Fruit fly (Drosophila melanogaster) whole organism, embryonic: Measurements from ENCODE around the gene CG7231.

Experiments
- Asciz ChIP-seq: fragments of 200-800 bp; sonication (Bioruptor generic); optimal IDR thresholded peaks from 2 replicates; lab custom pipeline; 2017; ENCODE audit warnings: missing biosample characterization, mild to moderate bottlenecking, missing genetic modification characterization, missing genetic modification reagents
- Atf6 ChIP-seq: fragments of 200-800 bp; sonication (Bioruptor generic); IDR thresholded peaks from 2 replicates; pipeline ENCODE4 v1.3.6; 2022; ENCODE audit warnings: missing biosample characterization, missing genetic modification characterization
- Awh ChIP-seq: fragments of 200-800 bp; sonication (Bioruptor generic); IDR thresholded peaks from 2 replicates; pipeline ENCODE4, ENCODE4 v1.3.6; 2022; ENCODE audit warnings: missing biosample characterization, missing genetic modification characterization
- BtbVII ChIP-seq: fragments of 200-800 bp; sonication (Bioruptor generic); optimal IDR thresholded peaks from 3 replicates; lab custom pipeline; 2017; ENCODE audit warnings: missing biosample characterization, mild to moderate bottlenecking, missing genetic modification characterization
- CG10543 ChIP-seq: fragments of 200-800 bp; sonication (Bioruptor generic); optimal IDR thresholded peaks from 3 replicates; lab custom pipeline; 2017; ENCODE audit warnings: missing biosample characterization, mild to moderate bottlenecking, missing genetic modification characterization, moderate library complexity
- CG11085 ChIP-seq: fragments of 200-800 bp; sonication (Bioruptor generic); IDR thresholded peaks from 2 replicates; pipeline ENCODE4 v1.3.6; 2022; ENCODE audit warnings: missing biosample characterization, missing genetic modification characterization
- CG11695 ChIP-seq: fragments of 200-800 bp; sonication (Bioruptor generic); IDR thresholded peaks from 3 replicates; pipeline ENCODE4 v1.3.6; 2022; ENCODE audit warnings: missing biosample characterization, missing genetic modification characterization
- CG14441 ChIP-seq: fragments of 200-800 bp; sonication (Bioruptor generic); IDR thresholded peaks from 2 replicates; pipeline ENCODE4 v1.3.6; 2022; ENCODE audit warnings: missing biosample characterization, missing genetic modification characterization
- CG14710 ChIP-seq: fragments of 200-800 bp; sonication (Bioruptor generic); optimal IDR thresholded peaks from 3 replicates; lab custom pipeline; 2019; ENCODE audit warnings: missing biosample characterization, mild to moderate bottlenecking, missing genetic modification characterization, moderate library complexity
- CG17385 ChIP-seq: fragments of 200-800 bp; sonication (Bioruptor generic); optimal IDR thresholded peaks from 3 replicates; lab custom pipeline; 2018; ENCODE audit warnings: missing biosample characterization, mild to moderate bottlenecking, missing genetic modification characterization
- CG18599 ChIP-seq: fragments of 200-800 bp; sonication (Bioruptor generic); optimal IDR thresholded peaks from 3 replicates; lab custom pipeline; 2017; ENCODE audit warnings: missing biosample characterization, missing genetic modification characterization, mild to moderate bottlenecking, moderate library complexity, missing genetic modification reagents
- CG18619 ChIP-seq: fragments of 200-800 bp; sonication (Bioruptor generic); optimal IDR thresholded peaks from 3 replicates; lab custom pipeline; 2017; ENCODE audit warnings: missing biosample characterization, mild to moderate bottlenecking, missing genetic modification characterization
- CG31365 ChIP-seq: fragments of 200-800 bp; sonication (Bioruptor generic); optimal IDR thresholded peaks from 2 replicates; lab custom pipeline; 2018; ENCODE audit warnings: missing biosample characterization, mild to moderate bottlenecking, missing genetic modification characterization
- CG4282 ChIP-seq: fragments of 200-800 bp; sonication (Bioruptor generic); optimal IDR thresholded peaks from 2 replicates; lab custom pipeline; 2016; ENCODE audit warnings: missing biosample characterization, missing genetic modification characterization
- CG4820 ChIP-seq: fragments of 200-800 bp; sonication (Bioruptor generic); optimal IDR thresholded peaks from 3 replicates; lab custom pipeline; 2016; ENCODE audit warnings: missing biosample characterization, missing genetic modification characterization
- CG6854 ChIP-seq: fragments of 200-800 bp; sonication (Bioruptor generic); optimal IDR thresholded peaks from 3 replicates; lab custom pipeline; 2017; ENCODE audit warnings: missing biosample characterization, mild to moderate bottlenecking, missing genetic modification characterization
- CG7987 ChIP-seq: fragments of 200-800 bp; sonication (Bioruptor generic); optimal IDR thresholded peaks from 2 replicates; lab custom pipeline; 2018; ENCODE audit warnings: missing biosample characterization, mild to moderate bottlenecking, missing genetic modification characterization, moderate library complexity
- CG9817 ChIP-seq: fragments of 200-800 bp; sonication (Bioruptor generic); optimal IDR thresholded peaks from 2 replicates; lab custom pipeline; 2018; ENCODE audit warnings: missing biosample characterization, mild to moderate bottlenecking, missing genetic modification characterization, moderate library complexity
- CkIIα-i1 ChIP-seq: fragments of 200-800 bp; sonication (Bioruptor generic); IDR thresholded peaks from 2 replicates; pipeline ENCODE4 v1.3.6; 2022; ENCODE audit warnings: missing biosample characterization, missing genetic modification characterization
- Doc2 ChIP-seq: fragments of 200-800 bp; sonication (Bioruptor generic); IDR thresholded peaks from 2 replicates; pipeline ENCODE4 v1.3.6; 2022; ENCODE audit warnings: missing biosample characterization, missing genetic modification characterization
- Doc3 ChIP-seq: fragments of 200-800 bp; sonication (Bioruptor generic); IDR thresholded peaks from 3 replicates; pipeline ENCODE4 v1.3.6; 2022; ENCODE audit warnings: missing biosample characterization, missing genetic modification characterization; ENCODE audit not compliant: partially characterized antibody
- Elba2 ChIP-seq: fragments of 200-800 bp; sonication (Bioruptor generic); optimal IDR thresholded peaks from 3 replicates; lab custom pipeline; 2016; ENCODE audit warnings: missing biosample characterization, missing genetic modification characterization
- Fer3 ChIP-seq: fragments of 200-800 bp; sonication (Bioruptor generic); optimal IDR thresholded peaks from 2 replicates; lab custom pipeline; 2018; ENCODE audit warnings: missing biosample characterization, mild to moderate bottlenecking, missing genetic modification characterization, moderate library complexity
- HLH3B ChIP-seq: fragments of 200-800 bp; sonication (Bioruptor generic); IDR thresholded peaks from 2 replicates; pipeline ENCODE4 v1.3.6; 2022; ENCODE audit warnings: missing biosample characterization, missing genetic modification characterization
- HLHmδ ChIP-seq: fragments of 200-800 bp; sonication (Bioruptor generic); optimal IDR thresholded peaks from 2 replicates; lab custom pipeline; 2018; ENCODE audit warnings: missing biosample characterization, mild to moderate bottlenecking, missing genetic modification characterization, moderate library complexity
- Hey ChIP-seq: fragments of 200-800 bp; sonication (Bioruptor generic); optimal IDR thresholded peaks from 3 replicates; lab custom pipeline; 2018; ENCODE audit warnings: missing biosample characterization, mild to moderate bottlenecking, missing genetic modification characterization
- NC2α ChIP-seq: fragments of 200-800 bp; sonication (Bioruptor generic); optimal IDR thresholded peaks from 2 replicates; lab custom pipeline; 2016; ENCODE audit warnings: missing biosample characterization, missing genetic modification characterization
- NFAT ChIP-seq: fragments of 200-800 bp; sonication (Bioruptor generic); IDR thresholded peaks from 2 replicates; pipeline ENCODE4 v1.3.6; 2022; ENCODE audit warnings: missing biosample characterization, missing genetic modification characterization
- Taf1 ChIP-seq: fragments of 200-800 bp; sonication (Bioruptor generic); IDR thresholded peaks from 2 replicates; pipeline ENCODE4 v1.3.6; 2022; ENCODE audit warnings: missing biosample characterization, missing genetic modification characterization
- Tbp ChIP-seq: fragments of >200 bp; optimal IDR thresholded peaks from 2 replicates; lab custom pipeline; 2018; ENCODE audit warnings: missing biosample characterization, missing genetic modification characterization
- ac ChIP-seq: fragments of 200-800 bp; sonication (Bioruptor generic); optimal IDR thresholded peaks from 3 replicates; lab custom pipeline; 2017; ENCODE audit warnings: missing biosample characterization, mild to moderate bottlenecking, missing genetic modification characterization
- amos ChIP-seq: fragments of 200-800 bp; sonication (Bioruptor generic); IDR thresholded peaks from 2 replicates; pipeline ENCODE4 v1.3.6; 2022; ENCODE audit warnings: missing biosample characterization, missing genetic modification characterization; ENCODE audit not compliant: partially characterized antibody
- croc ChIP-seq: fragments of 200-800 bp; sonication (Bioruptor generic); conservative IDR thresholded peaks from 3 replicates; pipeline ENCODE4 v1.3.6; 2022; ENCODE audit warnings: missing biosample characterization, missing genetic modification characterization
- emc ChIP-seq: fragments of 200-800 bp; sonication (Bioruptor generic); optimal IDR thresholded peaks from 2 replicates; lab custom pipeline; 2016; ENCODE audit warnings: missing biosample characterization, missing genetic modification characterization
- fru ChIP-seq: fragments of >200 bp; optimal IDR thresholded peaks from 2 replicates; lab custom pipeline; 2017
- gro ChIP-seq: fragments of 200-800 bp; sonication (Bioruptor generic); optimal IDR thresholded peaks from 2 replicates; lab custom pipeline; 2016; ENCODE audit warnings: missing biosample characterization, missing genetic modification characterization
- jigr1 ChIP-seq: fragments of 200-800 bp; sonication (Bioruptor generic); IDR thresholded peaks from 3 replicates; pipeline ENCODE4 v1.3.6; 2022; ENCODE audit warnings: missing biosample characterization, missing genetic modification characterization
- klu ChIP-seq: fragments of 200-800 bp; sonication (Bioruptor generic); IDR thresholded peaks from 2 replicates; pipeline ENCODE4 v1.3.6; 2022; ENCODE audit warnings: missing biosample characterization, missing genetic modification characterization
- luna ChIP-seq: fragments of 200-800 bp; sonication (Bioruptor generic); optimal IDR thresholded peaks from 2 replicates; lab custom pipeline; 2016; ENCODE audit warnings: missing biosample characterization, missing genetic modification characterization
- nerfin-1 ChIP-seq: fragments of 200-800 bp; sonication (Bioruptor generic); optimal IDR thresholded peaks from 3 replicates; lab custom pipeline; 2019; ENCODE audit warnings: missing biosample characterization, mild to moderate bottlenecking, missing genetic modification characterization, moderate library complexity
- otp ChIP-seq: fragments of 200-800 bp; sonication (Bioruptor generic); IDR thresholded peaks from 3 replicates; pipeline ENCODE4, ENCODE4 v1.3.6; 2022; ENCODE audit warnings: missing biosample characterization, missing genetic modification characterization
- schlank ChIP-seq: fragments of 200-800 bp; sonication (Bioruptor generic); optimal IDR thresholded peaks from 2 replicates; lab custom pipeline; 2018; ENCODE audit warnings: missing biosample characterization, mild to moderate bottlenecking, missing genetic modification characterization
- slbo ChIP-seq: fragments of 200-800 bp; sonication (Bioruptor generic); IDR thresholded peaks from 2 replicates; pipeline ENCODE4 v1.3.6; 2022; ENCODE audit warnings: missing biosample characterization, missing genetic modification characterization
- stc ChIP-seq: fragments of 200-800 bp; sonication (Bioruptor generic); IDR thresholded peaks from 2 replicates; pipeline ENCODE4 v1.3.6; 2022; ENCODE audit warnings: missing biosample characterization, missing genetic modification characterization
- tll ChIP-seq, 2 experiments: fragments of 200-800 bp in 1 of 2; fragments of >200 bp in 1 of 2; sonication (Bioruptor generic) in 1 of 2; optimal IDR thresholded peaks; 2 replicates each; lab custom pipeline; 2017 to 2019; ENCODE audit warnings: missing biosample characterization in 2 of 2, missing genetic modification characterization in 2 of 2, mild to moderate bottlenecking in 1 of 2, moderate library complexity in 1 of 2
- ttk ChIP-seq: fragments of 200-800 bp; sonication (Bioruptor generic); IDR thresholded peaks from 2 replicates; pipeline ENCODE4 v2.1.2; 2022; ENCODE audit warnings: missing biosample characterization, missing genetic modification characterization
- tup ChIP-seq: fragments of 200-800 bp; sonication (Bioruptor generic); optimal IDR thresholded peaks from 2 replicates; lab custom pipeline; 2016; ENCODE audit warnings: missing biosample characterization, mild to moderate bottlenecking, missing genetic modification characterization, moderate library complexity
- wor ChIP-seq: fragments of 200-800 bp; sonication (Bioruptor generic); IDR thresholded peaks from 2 replicates; pipeline ENCODE4 v1.3.6; 2022; ENCODE audit warnings: missing biosample characterization, missing genetic modification characterization
- zf30C ChIP-seq: fragments of 200-800 bp; sonication (Bioruptor generic); optimal IDR thresholded peaks from 3 replicates; lab custom pipeline; 2018; ENCODE audit warnings: missing biosample characterization, mild to moderate bottlenecking, missing genetic modification characterization

CG7231 gene

DNA sequence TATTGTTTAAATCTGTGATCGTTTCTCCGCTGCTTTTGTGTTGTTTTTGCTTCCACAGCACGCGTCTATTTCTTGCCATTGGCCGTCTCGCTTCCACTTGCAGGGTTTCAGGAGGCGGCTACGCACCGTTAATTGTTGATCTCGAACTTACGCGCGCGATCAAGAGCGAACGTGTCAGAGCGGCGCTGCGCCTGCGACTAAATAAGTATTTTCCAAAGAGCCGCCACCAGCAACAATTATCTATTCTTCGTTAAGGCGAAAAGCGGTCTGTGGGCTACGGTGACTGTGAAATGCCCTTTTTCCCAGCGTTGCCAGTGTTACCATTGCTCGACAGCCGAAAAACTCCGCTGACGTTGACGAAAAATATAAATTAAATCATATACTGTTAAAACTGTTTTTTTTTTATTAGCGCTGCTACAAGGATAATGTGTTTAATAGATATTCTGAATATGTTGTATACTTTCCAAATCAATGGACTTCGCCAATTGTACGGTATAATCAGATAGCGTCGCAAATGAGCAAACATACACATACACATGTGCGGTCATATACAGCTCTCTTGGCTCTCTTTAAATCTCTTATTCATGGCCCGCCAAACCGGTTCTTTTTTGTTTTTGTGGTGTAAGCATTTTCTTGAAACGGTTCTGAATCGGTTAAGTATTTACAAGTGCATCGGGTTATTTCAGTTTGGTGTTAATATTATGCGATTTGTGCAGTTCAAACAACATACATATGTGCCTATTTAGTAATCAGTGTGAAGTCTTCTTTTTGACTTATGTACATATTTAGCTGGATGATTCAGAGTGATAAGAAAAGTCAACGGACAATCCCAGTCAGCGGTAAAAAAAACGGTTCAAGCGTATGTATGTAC, 10.5 kb downstream of the CG7231 start, which contains the start of gene pes (continued):
- peak; percentile 86 for TF ChIP-seq Awh (GFP tag; lab: Robert Waterston, UW)
- peak; percentile 92 for TF ChIP-seq gro (GFP tag; lab: Kevin White, UChicago)
- peak; percentile 92 for TF ChIP-seq Fer3 (tag; lab: Kevin White, UChicago)
- peak; percentile 90 for TF ChIP-seq nerfin-1
- peak; percentile 91 for TF ChIP-seq CG11695 (GFP tag; lab: Robert Waterston, UW)
- TF ChIP-seq otp (GFP tag; lab: Robert Waterston, UW): peak; percentile 86
- TF ChIP-seq HLHmδ (GFP tag; lab: Kevin White, UChicago): peak; percentile 88
- TF ChIP-seq CG14441: peak; percentile 91
- peak; percentile 90 for TF ChIP-seq CG11085 (GFP tag; lab: Robert Waterston, UW)
- TF ChIP-seq Elba2 (GFP tag; lab: Kevin White, UChicago): peak; percentile 38
- peak; percentile 88 for TF ChIP-seq CG10543 (GFP tag; lab: Kevin White, UChicago)
- peak; percentile 91 for TF ChIP-seq NFAT (GFP tag; lab: Robert Waterston, UW)
- no peak for TF ChIP-seq Doc3
- TF ChIP-seq croc: peak; percentile 95
- TF ChIP-seq Hey (tag; lab: Kevin White, UChicago): peak; percentile 41
- peak; percentile 84 for TF ChIP-seq CG9817
- peak; percentile 90 for TF ChIP-seq tup (GFP tag; lab: Kevin White, UChicago)
- TF ChIP-seq klu: no peak
- TF ChIP-seq wor (GFP tag; lab: Robert Waterston, UW): peak; percentile 90
- TF ChIP-seq HLH3B (GFP tag; lab: Robert Waterston, UW): peak; percentile 92
- peak; percentile 68; the same call in 1 of the 2 replicates for TF ChIP-seq Doc2 (GFP tag; lab: Robert Waterston, UW)
- TF ChIP-seq Tbp (GFP tag; lab: Kevin White, UChicago): no peak
- peak; percentile 92 for TF ChIP-seq CG6854 (GFP tag; lab: Kevin White, UChicago)
- TF ChIP-seq CG17385 (GFP tag; lab: Kevin White, UChicago): peak; percentile 42
- TF ChIP-seq CG4282 (GFP tag; lab: Kevin White, UChicago): peak; percentile 37
- TF ChIP-seq Taf1: peak; percentile 88
- peak; percentile 55 to 59 for TF ChIP-seq tll (GFP tag; optimal IDR thresholded peaks at IDR 0.05; lab: Kevin White, UChicago)
- TF ChIP-seq zf30C (GFP tag; lab: Kevin White, UChicago): peak; percentile 15
- peak; percentile 60 for TF ChIP-seq Asciz (GFP tag; lab: Kevin White, UChicago)
- TF ChIP-seq fru (lab: Kevin White, UChicago): no peak
- peak; percentile 87 for TF ChIP-seq CG18619
- peak; percentile 97 for TF ChIP-seq CG18599 (GFP tag; lab: Kevin White, UChicago)
- peak; percentile 69 for TF ChIP-seq ac (GFP tag; lab: Kevin White, UChicago)
- TF ChIP-seq CG7987 (GFP tag; lab: Kevin White, UChicago): peak; percentile 63
- peak; percentile 72; the same call in 1 of the 3 replicates for TF ChIP-seq jigr1 (GFP tag; lab: Robert Waterston, UW)
- TF ChIP-seq slbo: peak; percentile 92
- peak; percentile 93 for TF ChIP-seq CG14710 (tag; lab: Kevin White, UChicago)
- no peak for TF ChIP-seq luna (GFP tag; lab: Kevin White, UChicago)
- no peak; the same call in 1 of the 2 replicates for TF ChIP-seq amos
- TF ChIP-seq NC2α (GFP tag; lab: Kevin White, UChicago): peak; percentile 39
- TF ChIP-seq CkIIα-i1 (GFP tag; lab: Robert Waterston, UW): peak; percentile 50; the same call in 1 of the 2 replicates
- TF ChIP-seq schlank (tag; lab: Kevin White, UChicago): peak; percentile 76
- peak; percentile 95 for TF ChIP-seq Atf6 (GFP tag; lab: Robert Waterston, UW)
- TF ChIP-seq stc (GFP tag; lab: Robert Waterston, UW): peak; percentile 92
- peak; percentile 96 for TF ChIP-seq BtbVII
- TF ChIP-seq emc: peak; percentile 70
- TF ChIP-seq CG4820 (GFP tag; lab: Kevin White, UChicago): peak; percentile 92
- TF ChIP-seq ttk (GFP tag; lab: Robert Waterston, UW): 0 out of 2 replicates have a peak, but pooled peaks have one; percentile 22
- TF ChIP-seq CG31365 (tag; lab: Kevin White, UChicago): peak; percentile 75
